Fruit fly (Drosophila melanogaster): ENCODE results near the gene Dhrs4.

Gene Dhrs4

DNA sequence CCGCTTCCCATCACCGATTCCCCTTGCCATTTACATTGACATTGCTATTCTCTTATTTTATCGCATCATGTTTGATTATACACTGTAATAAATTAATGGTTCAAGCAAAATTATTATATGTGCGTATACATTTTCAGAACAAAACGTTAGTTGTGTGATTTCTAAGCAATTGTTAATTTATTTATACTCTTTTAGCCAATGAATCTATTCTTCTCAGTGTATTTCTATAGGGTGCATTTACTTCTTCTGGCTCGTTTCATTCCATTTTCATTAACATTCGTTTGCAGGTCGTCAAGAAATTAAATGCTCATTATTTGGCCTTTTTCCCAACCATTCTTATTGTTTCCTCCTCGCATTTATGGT lies 46.1 kb upstream of the Dhrs4 start (continued):
- TF ChIP-seq danr (GFP tag; IDR thresholded peaks at IDR 0.05) = peak; percentile 49; the same call in 1 of the 2 replicates
- peak; percentile 8 for TF ChIP-seq ewg (GFP tag; optimal IDR thresholded peaks at IDR 0.05)
- peak in 1 of 2 experiments; percentile 67 for TF ChIP-seq Hr51 (GFP tag; optimal IDR thresholded peaks at IDR 0.05)
- TF ChIP-seq CG13424 (tag; optimal IDR thresholded peaks at IDR 0.05) = peak; percentile 58
- no peak for TF ChIP-seq CG1647 (GFP tag; optimal IDR thresholded peaks at IDR 0.05)
- no peak for TF ChIP-seq Neu2 (GFP tag; optimal IDR thresholded peaks at IDR 0.05; ENCODE audit: borderline replicate concordance)
- no peak for TF ChIP-seq Hey (tag; optimal IDR thresholded peaks at IDR 0.05)
- TF ChIP-seq CG30431 (GFP tag; optimal IDR thresholded peaks at IDR 0.05) = peak; percentile 30
- peak; percentile 33 for TF ChIP-seq CG12236 (GFP tag; optimal IDR thresholded peaks at IDR 0.05)
- TF ChIP-seq phol (tag; optimal IDR thresholded peaks at IDR 0.05) = peak; percentile 77
- no peak for TF ChIP-seq CTCF (GFP tag; optimal IDR thresholded peaks at IDR 0.05)
- no peak for TF ChIP-seq CG7556 (GFP tag; optimal IDR thresholded peaks at IDR 0.05)
- TF ChIP-seq Ssrp (tag; optimal IDR thresholded peaks at IDR 0.05) = peak; percentile 77
- peak; percentile 73 for TF ChIP-seq HLH3B (GFP tag; IDR thresholded peaks at IDR 0.05)
- TF ChIP-seq TFAM (GFP tag; optimal IDR thresholded peaks at IDR 0.05) = peak; percentile 32
- TF ChIP-seq ac (GFP tag; optimal IDR thresholded peaks at IDR 0.05) = no peak
- no peak for TF ChIP-seq CG33213 (GFP tag; optimal IDR thresholded peaks at IDR 0.05)
- TF ChIP-seq crol (GFP tag; IDR thresholded peaks at IDR 0.05) = no peak
- peak; percentile 40 for TF ChIP-seq CG33557 (GFP tag; optimal IDR thresholded peaks at IDR 0.05)
- peak; percentile 74 for TF ChIP-seq CG10979 (tag; optimal IDR thresholded peaks at IDR 0.05)
- no peak for TF ChIP-seq ftz-f1 (GFP tag; optimal IDR thresholded peaks at IDR 0.05)
- TF ChIP-seq CG4360 (GFP tag; IDR thresholded peaks at IDR 0.05) = 0 out of 2 replicates have a peak, but pooled peaks have one; percentile 34
- no peak for TF ChIP-seq z (GFP tag; IDR thresholded peaks at IDR 0.05)
- TF ChIP-seq CG10462 (GFP tag; optimal IDR thresholded peaks at IDR 0.05) = no peak
- peak; percentile 56 for TF ChIP-seq ssp (GFP tag; IDR thresholded peaks at IDR 0.05)
- TF ChIP-seq CG3995 (GFP tag; optimal IDR thresholded peaks at IDR 0.05) = no peak
- no peak for TF ChIP-seq caup (GFP tag; optimal IDR thresholded peaks at IDR 0.05; ENCODE audit: severe bottlenecking)
- TF ChIP-seq CG6813 (GFP tag; optimal IDR thresholded peaks at IDR 0.05) = no peak
- TF ChIP-seq CHES-1-like (GFP tag; optimal IDR thresholded peaks at IDR 0.05) = peak; percentile 27
- no peak for TF ChIP-seq hth (optimal IDR thresholded peaks at IDR 0.05)
- no peak for TF ChIP-seq CG12071 (GFP tag; optimal IDR thresholded peaks at IDR 0.05)
- peak; percentile 21; the same call in 1 of the 2 replicates for TF ChIP-seq MBD-R2 (GFP tag; IDR thresholded peaks at IDR 0.05)
- TF ChIP-seq gro (GFP tag; optimal IDR thresholded peaks at IDR 0.05) = no peak
- no peak for TF ChIP-seq nau (GFP tag; optimal IDR thresholded peaks at IDR 0.05)
- TF ChIP-seq CG31388 (GFP tag; optimal IDR thresholded peaks at IDR 0.05) = no peak
- TF ChIP-seq Optix (GFP tag; IDR thresholded peaks at IDR 0.05) = no peak
- TF ChIP-seq aop (GFP tag; IDR thresholded peaks at IDR 0.05) = no peak
- TF ChIP-seq Dek (tag; optimal IDR thresholded peaks at IDR 0.05) = peak; percentile 9
- TF ChIP-seq slbo (GFP tag; IDR thresholded peaks at IDR 0.05) = peak; percentile 74
- no peak for TF ChIP-seq Mad (GFP tag; optimal IDR thresholded peaks at IDR 0.05)
- TF ChIP-seq CG6175 (GFP tag; IDR thresholded peaks at IDR 0.05) = no peak
- peak; percentile 19; the same call in 1 of the 2 replicates for TF ChIP-seq CG11085 (GFP tag; IDR thresholded peaks at IDR 0.05)
- TF ChIP-seq Trl (optimal IDR thresholded peaks at IDR 0.05) = no peak
- TF ChIP-seq Trl (GFP tag; optimal IDR thresholded peaks at IDR 0.05) = no peak
- TF ChIP-seq CG30020 (tag; optimal IDR thresholded peaks at IDR 0.05) = no peak
- no peak for TF ChIP-seq HLH4C (GFP tag; IDR thresholded peaks at IDR 0.05; ENCODE audit: partially characterized antibody)
- TF ChIP-seq lilli (GFP tag; optimal IDR thresholded peaks at IDR 0.05) = peak; percentile 36
- TF ChIP-seq CG8478 (optimal IDR thresholded peaks at IDR 0.05) = no peak
- TF ChIP-seq Scr (GFP tag; IDR thresholded peaks at IDR 0.05; ENCODE audit: partially characterized antibody) = no peak
- TF ChIP-seq jing (GFP tag; optimal IDR thresholded peaks at IDR 0.05) = peak; percentile 69
- TF ChIP-seq dati (GFP tag; IDR thresholded peaks at IDR 0.05) = peak; percentile 66
- TF ChIP-seq ap (GFP tag; IDR thresholded peaks at IDR 0.05) = peak; percentile 46; the same call in 1 of the 2 replicates
- peak; percentile 80 for TF ChIP-seq fd96Cb (tag; optimal IDR thresholded peaks at IDR 0.05)
